Worm (Caenorhabditis elegans): Measurements from ENCODE around the gene algn-6.

algn-6 gene

DNA sequence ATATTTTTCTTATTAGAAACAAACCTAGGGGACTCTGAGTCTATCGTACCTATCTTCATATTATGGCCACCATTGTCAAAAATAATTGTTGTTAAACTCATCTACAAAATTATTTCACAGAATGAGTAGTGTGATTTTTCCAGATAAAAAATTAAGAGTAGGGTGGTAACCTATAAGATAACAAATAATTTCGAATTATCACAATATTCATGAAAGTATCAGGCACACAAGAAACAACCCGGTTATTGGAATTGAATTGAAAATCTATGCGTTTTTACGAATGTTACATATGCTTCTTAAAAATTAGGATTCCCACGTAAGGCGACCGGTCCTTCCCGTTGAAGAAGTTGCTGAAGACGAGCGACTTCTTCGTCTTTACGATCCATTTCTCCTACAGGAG is 2.4 kb upstream of the algn-6 start, which contains the start of gene arp-6:
Gene arp-6 (minus strand): TSS at position 101 of the 400 bp plus-strand sequence.
- TF ChIP-seq nhr-43 (tag; optimal IDR thresholded peaks at IDR 0.05; ENCODE audit: poor library complexity, severe bottlenecking) (no peak), pha-4 (tag; optimal IDR thresholded peaks at IDR 0.05) (no peak), nhr-28 (tag; optimal IDR thresholded peaks at IDR 0.05) (no peak), ZK546.5 (tag; optimal IDR thresholded peaks at IDR 0.05) (no peak), pqm-1 (tag; optimal IDR thresholded peaks at IDR 0.05) (no peak), egl-5 (tag; optimal IDR thresholded peaks at IDR 0.05) (no peak), R02D3.7 (tag; optimal IDR thresholded peaks at IDR 0.05) (no peak), sea-2 (GFP tag; optimal IDR thresholded peaks at IDR 0.05) (no peak), nhr-12 (tag; optimal IDR thresholded peaks at IDR 0.05) (no peak), fkh-10 (GFP tag; optimal IDR thresholded peaks at IDR 0.05) (no peak), nhr-23 (tag; optimal IDR thresholded peaks at IDR 0.05) (no peak), elt-3 (tag; optimal IDR thresholded peaks at IDR 0.05) (no peak), nhr-76 (tag; optimal IDR thresholded peaks at IDR 0.05) (no peak)

DNA sequence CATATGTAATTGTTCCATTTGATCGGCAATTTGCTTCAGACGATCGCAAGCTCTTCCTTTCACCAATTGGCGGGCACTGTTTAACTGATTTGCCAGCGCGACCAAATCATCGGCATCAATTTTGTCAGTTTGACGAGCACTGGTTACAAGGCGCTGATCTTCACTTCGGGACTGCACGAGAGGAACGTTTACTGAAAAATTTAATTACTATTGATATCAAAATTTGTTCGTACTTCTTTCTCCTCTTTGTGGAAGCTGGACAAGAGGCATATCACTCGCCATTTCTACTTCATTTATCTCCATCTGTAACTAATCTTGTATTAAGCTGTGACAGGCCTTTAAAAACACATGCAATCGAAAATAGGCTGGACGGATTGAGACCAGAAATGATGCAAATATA is 1.7 kb upstream of the algn-6 start, which contains the start of gene C08B11.9:
Gene C08B11.9 (minus strand): TSS at position 307 of the 400 bp plus-strand sequence.
- TF ChIP-seq eor-1 (tag; optimal IDR thresholded peaks at IDR 0.05) (no peak), ceh-9 (tag; optimal IDR thresholded peaks at IDR 0.05) (no peak), jun-1 (tag; optimal IDR thresholded peaks at IDR 0.05) (no peak), ceh-28 (tag; optimal IDR thresholded peaks at IDR 0.05) (no peak), nhr-43 (tag; optimal IDR thresholded peaks at IDR 0.05; ENCODE audit: poor library complexity, severe bottlenecking) (no peak), daf-12 (tag; optimal IDR thresholded peaks at IDR 0.05) (no peak), lsy-12 (tag; optimal IDR thresholded peaks at IDR 0.05) (no peak), egl-5 (tag; optimal IDR thresholded peaks at IDR 0.05) (no peak)

DNA sequence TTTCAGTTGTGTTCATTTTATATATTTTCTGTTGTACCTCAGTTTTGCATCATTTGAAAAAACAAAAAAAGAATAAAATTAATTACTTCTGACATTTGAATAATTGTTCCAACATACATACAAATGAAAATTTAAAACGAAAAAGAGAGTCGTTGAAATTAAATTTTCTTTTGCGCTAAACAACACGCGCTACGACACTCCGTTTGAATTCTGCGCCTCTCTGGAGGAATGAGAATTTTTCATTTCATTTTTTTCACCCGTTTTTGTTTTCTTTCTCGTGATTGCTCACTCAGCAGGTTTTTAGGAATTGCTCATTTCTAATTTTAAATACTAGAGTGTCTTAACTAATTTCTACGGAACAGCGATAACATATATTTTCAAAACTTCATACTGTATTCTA is 2.0 kb downstream of the algn-6 start:
- TF ChIP-seq mdl-1 (tag; optimal IDR thresholded peaks at IDR 0.05) (no peak), nhr-77 (tag; optimal IDR thresholded peaks at IDR 0.05) (no peak), fkh-10 (GFP tag; optimal IDR thresholded peaks at IDR 0.05) (no peak), ztf-4 (tag; optimal IDR thresholded peaks at IDR 0.05) (no peak), tbx-2 (tag; optimal IDR thresholded peaks at IDR 0.05) (no peak), lin-39 (tag; optimal IDR thresholded peaks at IDR 0.05) (no peak), ceh-82 (tag; optimal IDR thresholded peaks at IDR 0.05) (no peak), snpc-4 (tag; optimal IDR thresholded peaks at IDR 0.05) (peak; percentile 29), sea-2 (GFP tag; optimal IDR thresholded peaks at IDR 0.05) (no peak), egl-5 (tag; optimal IDR thresholded peaks at IDR 0.05) (peak; percentile 26), nfya-1 (tag; optimal IDR thresholded peaks at IDR 0.05; ENCODE audit: insufficient read depth) (peak; percentile 53), aly-2 (tag; optimal IDR thresholded peaks at IDR 0.05) (no peak), nhr-237 (tag; optimal IDR thresholded peaks at IDR 0.05) (no peak), nhr-11 (tag; optimal IDR thresholded peaks at IDR 0.05) (no peak), lsy-12 (tag; optimal IDR thresholded peaks at IDR 0.05) (no peak), daf-12 (tag; optimal IDR thresholded peaks at IDR 0.05) (no peak), nhr-25 (tag; optimal IDR thresholded peaks at IDR 0.05) (no peak), nhr-23 (tag; optimal IDR thresholded peaks at IDR 0.05) (peak; percentile 28), nhr-28 (tag; optimal IDR thresholded peaks at IDR 0.05) (no peak), jun-1 (tag; optimal IDR thresholded peaks at IDR 0.05) (no peak), mml-1 (tag; optimal IDR thresholded peaks at IDR 0.05) (no peak), ceh-9 (tag; optimal IDR thresholded peaks at IDR 0.05) (no peak), nhr-67 (tag; optimal IDR thresholded peaks at IDR 0.05) (no peak), elt-1 (tag; optimal IDR thresholded peaks at IDR 0.05) (no peak), ceh-28 (tag; optimal IDR thresholded peaks at IDR 0.05) (no peak), pha-4 (tag; optimal IDR thresholded peaks at IDR 0.05) (peak; percentile 79), lin-15B (tag; optimal IDR thresholded peaks at IDR 0.05) (peak; percentile 84), ceh-16 (tag; optimal IDR thresholded peaks at IDR 0.05) (no peak), ama-1 (optimal IDR thresholded peaks at IDR 0.05) (no peak), ztf-11 (tag; optimal IDR thresholded peaks at IDR 0.05) (no peak), ZK546.5 (tag; optimal IDR thresholded peaks at IDR 0.05) (no peak)

ce11 chrII:8042289-8042688 is 2.7 kb downstream of the algn-6 start, which contains the start of gene T05H10.1:
Gene T05H10.1 (plus strand): TSS chrII:8042589.
- TF ChIP-seq elt-2 (tag; optimal IDR thresholded peaks at IDR 0.05) (no peak), nhr-237 (tag; optimal IDR thresholded peaks at IDR 0.05) (no peak), pqm-1 (tag; optimal IDR thresholded peaks at IDR 0.05) (no peak), lin-39 (tag; optimal IDR thresholded peaks at IDR 0.05) (peak; percentile 36), skn-1 (tag; optimal IDR thresholded peaks at IDR 0.05) (no peak), ceh-9 (tag; optimal IDR thresholded peaks at IDR 0.05) (no peak), nhr-77 (tag; optimal IDR thresholded peaks at IDR 0.05) (no peak)

Measured in whole organism, L3 larva.